Fruit fly (Drosophila melanogaster) whole organism: Measurements from ENCODE around the gene Best4.

Source experiments
- CG8478 ChIP-seq: fragments of >200 bp; optimal IDR thresholded peaks from 2 replicates; lab custom pipeline; 2018; ENCODE audit warnings: inconsistent platforms
- psq ChIP-seq: fragments of >200 bp; optimal IDR thresholded peaks from 2 replicates; lab custom pipeline; 2017
- usp ChIP-seq: fragments of >200 bp; optimal IDR thresholded peaks from 2 replicates; lab custom pipeline; 2017; ENCODE audit warnings: missing biosample characterization, missing genetic modification characterization, mixed read lengths

DNA sequence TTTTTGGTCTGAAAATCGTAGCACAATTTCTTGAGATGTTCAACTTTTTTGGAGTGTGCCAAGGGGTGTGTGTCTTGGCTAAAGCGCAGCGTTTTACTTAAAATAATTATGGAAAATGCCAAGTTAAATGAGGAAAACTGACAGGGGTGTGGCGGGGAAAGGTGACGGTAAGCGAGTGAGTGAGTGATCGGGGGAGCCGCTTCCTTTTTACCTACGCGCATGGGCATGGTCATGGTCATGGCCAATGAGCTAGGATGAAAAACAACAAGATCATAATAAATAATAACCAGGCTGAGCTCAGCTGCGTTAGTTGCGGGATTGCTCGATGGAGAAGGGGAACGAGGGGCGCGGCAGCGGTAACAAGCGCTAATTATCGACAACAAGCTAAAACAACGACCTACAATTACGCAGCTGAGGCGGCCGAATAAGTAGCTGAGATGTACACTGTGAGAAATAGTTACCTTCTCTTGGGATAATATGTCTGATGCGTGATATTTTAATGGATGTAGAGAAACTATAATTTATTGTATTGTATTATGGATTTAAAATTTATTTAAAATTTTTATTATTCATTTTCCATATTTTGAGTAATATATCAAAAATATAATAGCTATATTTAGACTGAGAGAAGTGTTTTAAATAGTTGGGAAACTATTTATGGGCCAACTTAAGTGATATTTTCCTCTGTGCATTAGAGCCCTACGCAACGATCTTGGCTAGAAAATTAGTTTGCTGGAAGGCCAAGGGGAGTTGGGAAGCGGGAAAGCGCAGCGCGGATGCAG, 34.3 kb upstream of the Best4 start:
- TF ChIP-seq psq (lab: Kevin White, UChicago) = no peak
- no peak for TF ChIP-seq CG8478 (lab: Kevin White, UChicago)
- TF ChIP-seq usp = no peak
